Fruit fly (Drosophila melanogaster): Measurements from ENCODE around the gene CG5217.

Gene CG5217

dm6 chr3R:19226137-19226873 lies 21.6 kb downstream of the CG5217 start, which contains the start of gene vib (continued):
- TF ChIP-seq ATbp (GFP tag; optimal IDR thresholded peaks at IDR 0.05) (peak; percentile 1), Meics (GFP tag; optimal IDR thresholded peaks at IDR 0.05) (peak; percentile 53), CG8478 (optimal IDR thresholded peaks at IDR 0.05) (no peak), salm (tag; optimal IDR thresholded peaks at IDR 0.05) (no peak), sd (tag; optimal IDR thresholded peaks at IDR 0.05) (no peak), lab (GFP tag; optimal IDR thresholded peaks at IDR 0.05) (peak; percentile 83), fd96Cb (tag; optimal IDR thresholded peaks at IDR 0.05) (peak; percentile 16), CG43689 (GFP tag; IDR thresholded peaks at IDR 0.05) (no peak), stc (GFP tag; IDR thresholded peaks at IDR 0.05) (peak; percentile 29; the same call in 1 of the 2 replicates), Dfd (GFP tag; optimal IDR thresholded peaks at IDR 0.05) (no peak), z (GFP tag; IDR thresholded peaks at IDR 0.05) (no peak), bsh (GFP tag; optimal IDR thresholded peaks at IDR 0.05) (peak in 1 of 2 experiments; percentile 61), wor (GFP tag; IDR thresholded peaks at IDR 0.05) (no peak), CG31365 (tag; optimal IDR thresholded peaks at IDR 0.05) (no peak), CG15479 (GFP tag; optimal IDR thresholded peaks at IDR 0.05) (no peak), dan (GFP tag; IDR thresholded peaks at IDR 0.05) (no peak), Deaf1 (tag; optimal IDR thresholded peaks at IDR 0.05) (peak; percentile 50), CG2875 (GFP tag; optimal IDR thresholded peaks at IDR 0.05) (no peak), Side (GFP tag; optimal IDR thresholded peaks at IDR 0.05) (peak; percentile 30), tin (GFP tag; optimal IDR thresholded peaks at IDR 0.05) (peak; percentile 45), CG14710 (tag; optimal IDR thresholded peaks at IDR 0.05) (peak; percentile 68), CG4707 (GFP tag; optimal IDR thresholded peaks at IDR 0.05) (no peak), CG15269 (tag; optimal IDR thresholded peaks at IDR 0.05) (peak; percentile 62), Hsf (GFP tag; optimal IDR thresholded peaks at IDR 0.05) (peak; percentile 43), vvl (GFP tag; IDR thresholded peaks at IDR 0.05) (peak; percentile 81), CG18262 (tag; optimal IDR thresholded peaks at IDR 0.05) (peak; percentile 69), Blimp-1 (GFP tag; optimal IDR thresholded peaks at IDR 0.05) (no peak), zen (tag; optimal IDR thresholded peaks at IDR 0.05) (peak; percentile 32), Bdp1 (GFP tag; optimal IDR thresholded peaks at IDR 0.05) (no peak), CG11695 (GFP tag; IDR thresholded peaks at IDR 0.05) (0 out of 3 replicates have a peak, but pooled peaks have one; percentile 29), nom (GFP tag; optimal IDR thresholded peaks at IDR 0.05) (no peak), CG11456 (GFP tag; IDR thresholded peaks at IDR 0.05) (peak; percentile 50; the same call in 1 of the 3 replicates), danr (GFP tag; IDR thresholded peaks at IDR 0.05) (no peak), Scr (GFP tag; IDR thresholded peaks at IDR 0.05; ENCODE audit: partially characterized antibody) (peak; percentile 90), CTCF (GFP tag; optimal IDR thresholded peaks at IDR 0.05) (no peak), Doc2 (GFP tag; IDR thresholded peaks at IDR 0.05) (no peak), fu2 (GFP tag; optimal IDR thresholded peaks at IDR 0.05) (no peak), cas (GFP tag; IDR thresholded peaks at IDR 0.05) (peak; percentile 57; the same call in 1 of the 2 replicates), pb (GFP tag; optimal IDR thresholded peaks at IDR 0.05) (no peak), Jarid2 (GFP tag; optimal IDR thresholded peaks at IDR 0.05) (no peak), CG11398 (GFP tag; optimal IDR thresholded peaks at IDR 0.05) (no peak), CG10654 (GFP tag; optimal IDR thresholded peaks at IDR 0.05) (peak; percentile 11), ato (GFP tag; IDR thresholded peaks at IDR 0.05; ENCODE audit: partially characterized antibody) (peak; percentile 96), sima (GFP tag; optimal IDR thresholded peaks at IDR 0.05) (no peak), dmrt99B (tag; optimal IDR thresholded peaks at IDR 0.05) (no peak), Gsc (GFP tag; IDR thresholded peaks at IDR 0.05) (no peak), CG13123 (GFP tag; optimal IDR thresholded peaks at IDR 0.05) (no peak), ind (GFP tag; optimal IDR thresholded peaks at IDR 0.05) (peak; percentile 42), CG6654 (GFP tag; optimal IDR thresholded peaks at IDR 0.05) (no peak), da (GFP tag; optimal IDR thresholded peaks at IDR 0.05) (no peak)

Data from whole organism, embryonic.